Fruit fly (Drosophila melanogaster) whole organism, prepupa: Measurements from ENCODE around the gene IleRS.

Experiments
- Blimp-1 ChIP-seq: fragments of 200-800 bp; sonication (Bioruptor generic); optimal IDR thresholded peaks from 3 replicates; lab custom pipeline; 2017; ENCODE audit warnings: missing biosample characterization, missing genetic modification characterization, mild to moderate bottlenecking, moderate library complexity, missing genetic modification reagents
- CG10631 ChIP-seq: fragments of 200-800 bp; sonication (Bioruptor generic); optimal IDR thresholded peaks from 2 replicates; lab custom pipeline; 2016; ENCODE audit warnings: missing biosample characterization, missing genetic modification characterization
- CG10669 ChIP-seq: fragments of 200-800 bp; sonication (Bioruptor generic); optimal IDR thresholded peaks from 3 replicates; lab custom pipeline; 2018; ENCODE audit warnings: missing biosample characterization, mild to moderate bottlenecking, missing genetic modification characterization, moderate library complexity
- CG11294 ChIP-seq: fragments of 200-800 bp; sonication (Bioruptor generic); IDR thresholded peaks from 2 replicates; pipeline ENCODE4 v1.3.6; 2022; ENCODE audit warnings: missing biosample characterization, missing genetic modification characterization
- CG11762 ChIP-seq: fragments of 200-800 bp; sonication (Bioruptor generic); optimal IDR thresholded peaks from 3 replicates; lab custom pipeline; 2016; ENCODE audit warnings: missing biosample characterization, missing genetic modification characterization; ENCODE audit not compliant: insufficient read depth
- CG11902 ChIP-seq: fragments of 200-800 bp; sonication (Bioruptor generic); optimal IDR thresholded peaks from 3 replicates; lab custom pipeline; 2016; ENCODE audit warnings: missing biosample characterization, missing genetic modification characterization
- CG15336 ChIP-seq: fragments of 200-800 bp; sonication (Bioruptor generic); IDR thresholded peaks from 2 replicates; pipeline ENCODE4 v1.3.6; 2022; ENCODE audit warnings: missing biosample characterization, missing genetic modification characterization
- CG1621 ChIP-seq: fragments of 200-800 bp; sonication (Bioruptor generic); optimal IDR thresholded peaks from 3 replicates; lab custom pipeline; 2018; ENCODE audit warnings: missing biosample characterization, mild to moderate bottlenecking, missing genetic modification characterization
- CG3032 ChIP-seq: fragments of 200-800 bp; optimal IDR thresholded peaks from 2 replicates; lab custom pipeline; 2019; ENCODE audit warnings: missing biosample characterization, mild to moderate bottlenecking, missing genetic modification characterization, moderate library complexity
- CG31627 ChIP-seq: fragments of 200-800 bp; sonication (Bioruptor generic); optimal IDR thresholded peaks from 3 replicates; lab custom pipeline; 2016; ENCODE audit warnings: missing biosample characterization, missing genetic modification characterization
- CG32006 ChIP-seq: fragments of 200-800 bp; sonication (Bioruptor generic); optimal IDR thresholded peaks from 3 replicates; lab custom pipeline; 2017; ENCODE audit warnings: missing biosample characterization, mild to moderate bottlenecking, missing genetic modification characterization
- CG34406 ChIP-seq: fragments of 200-800 bp; sonication (Bioruptor generic); optimal IDR thresholded peaks from 3 replicates; lab custom pipeline; 2016; ENCODE audit warnings: missing biosample characterization, missing genetic modification characterization
- CG3919 ChIP-seq: fragments of 200-800 bp; sonication (Bioruptor generic); optimal IDR thresholded peaks from 3 replicates; lab custom pipeline; 2016; ENCODE audit warnings: missing biosample characterization, missing genetic modification characterization
- CG4318 ChIP-seq: fragments of 200-800 bp; sonication (Bioruptor generic); optimal IDR thresholded peaks from 3 replicates; lab custom pipeline; 2017; ENCODE audit warnings: missing biosample characterization, mild to moderate bottlenecking, missing genetic modification characterization
- CG6163 ChIP-seq: fragments of 200-800 bp; sonication (Bioruptor generic); IDR thresholded peaks from 3 replicates; pipeline ENCODE4 v1.3.6; 2022; ENCODE audit warnings: missing biosample characterization, missing genetic modification characterization
- CG6276 ChIP-seq: fragments of 200-800 bp; sonication (Bioruptor generic); optimal IDR thresholded peaks from 2 replicates; lab custom pipeline; 2017; ENCODE audit warnings: missing biosample characterization, mild to moderate bottlenecking, missing genetic modification characterization
- CG6792 ChIP-seq: fragments of 200-800 bp; sonication (Bioruptor generic); optimal IDR thresholded peaks from 3 replicates; lab custom pipeline; 2016; ENCODE audit warnings: missing biosample characterization, missing genetic modification characterization
- CG6808 ChIP-seq: fragments of 200-800 bp; sonication (Bioruptor generic); optimal IDR thresholded peaks from 3 replicates; lab custom pipeline; 2017; ENCODE audit warnings: missing biosample characterization, missing genetic modification characterization, mild to moderate bottlenecking, moderate library complexity, missing genetic modification reagents
- CG6854 ChIP-seq: fragments of 200-800 bp; sonication (Bioruptor generic); optimal IDR thresholded peaks from 2 replicates; lab custom pipeline; 2017; ENCODE audit warnings: missing biosample characterization, mild to moderate bottlenecking, missing genetic modification characterization
- CG8119 ChIP-seq: fragments of 200-800 bp; sonication (Bioruptor generic); IDR thresholded peaks from 3 replicates; pipeline ENCODE4 v1.3.6; 2022; ENCODE audit warnings: missing biosample characterization, missing genetic modification characterization
- CG8319 ChIP-seq: fragments of 200-800 bp; sonication (Bioruptor generic); optimal IDR thresholded peaks from 3 replicates; lab custom pipeline; 2016; ENCODE audit warnings: missing biosample characterization, missing genetic modification characterization
- CG8632 ChIP-seq: fragments of 200-800 bp; sonication (Bioruptor generic); optimal IDR thresholded peaks from 3 replicates; lab custom pipeline; 2016; ENCODE audit warnings: missing biosample characterization, missing genetic modification characterization
- CG9139 ChIP-seq: fragments of 200-800 bp; sonication (Bioruptor generic); optimal IDR thresholded peaks from 3 replicates; lab custom pipeline; 2017; ENCODE audit warnings: missing biosample characterization, mild to moderate bottlenecking, missing genetic modification characterization
- Eip75B ChIP-seq: fragments of 200-800 bp; sonication (Bioruptor generic); optimal IDR thresholded peaks from 3 replicates; lab custom pipeline; 2016; ENCODE audit warnings: missing biosample characterization, missing genetic modification characterization
- Eip78C ChIP-seq: fragments of 200-800 bp; sonication (Bioruptor generic); peaks from one replicate; lab custom pipeline; 2016; ENCODE audit warnings: missing biosample characterization, missing genetic modification characterization
- Eip93F ChIP-seq: fragments of 200-800 bp; sonication (Bioruptor generic); optimal IDR thresholded peaks from 2 replicates; lab custom pipeline; 2016; ENCODE audit warnings: missing biosample characterization, mild to moderate bottlenecking, missing genetic modification characterization
- Ets21C ChIP-seq: fragments of 200-800 bp; sonication (Bioruptor generic); optimal IDR thresholded peaks from 3 replicates; lab custom pipeline; 2016; ENCODE audit warnings: missing biosample characterization, missing genetic modification characterization
- Ets96B ChIP-seq: fragments of 200-800 bp; optimal IDR thresholded peaks from 2 replicates; lab custom pipeline; 2019; ENCODE audit warnings: missing biosample characterization, mild to moderate bottlenecking, missing genetic modification characterization, moderate library complexity
- Gug ChIP-seq: fragments of 200-800 bp; sonication (Bioruptor generic); IDR thresholded peaks from 2 replicates; pipeline ENCODE4 v1.3.6; 2022; ENCODE audit warnings: missing biosample characterization, missing genetic modification characterization
- Hr38 ChIP-seq: sonication (Bioruptor generic); optimal IDR thresholded peaks from 2 replicates; lab custom pipeline; 2016; ENCODE audit warnings: missing biosample characterization, missing genetic modification characterization
- Hr39 ChIP-seq: fragments of 200-800 bp; sonication (Bioruptor generic); optimal IDR thresholded peaks from 2 replicates; lab custom pipeline; 2016; ENCODE audit warnings: missing biosample characterization, missing genetic modification characterization
- Lpt ChIP-seq: fragments of 200-800 bp; sonication (Bioruptor generic); optimal IDR thresholded peaks from 3 replicates; lab custom pipeline; 2016; ENCODE audit warnings: missing biosample characterization, missing genetic modification characterization
- OdsH ChIP-seq: fragments of 200-800 bp; sonication (Bioruptor generic); optimal IDR thresholded peaks from 3 replicates; lab custom pipeline; 2016; ENCODE audit warnings: missing biosample characterization, missing genetic modification characterization
- Smox ChIP-seq: fragments of 200-800 bp; sonication (Bioruptor generic); optimal IDR thresholded peaks from 3 replicates; lab custom pipeline; 2016; ENCODE audit warnings: missing biosample characterization, missing genetic modification characterization
- Sox14 ChIP-seq: fragments of 200-800 bp; sonication (Bioruptor generic); optimal IDR thresholded peaks from 3 replicates; lab custom pipeline; 2016; ENCODE audit warnings: missing biosample characterization, missing genetic modification characterization
- Sox15 ChIP-seq: fragments of 200-800 bp; sonication (Bioruptor generic); optimal IDR thresholded peaks from 3 replicates; lab custom pipeline; 2016; ENCODE audit warnings: missing biosample characterization, missing genetic modification characterization
- acj6 ChIP-seq: fragments of 200-800 bp; sonication (Bioruptor generic); optimal IDR thresholded peaks from 3 replicates; lab custom pipeline; 2016; ENCODE audit warnings: missing biosample characterization, missing genetic modification characterization
- cyc ChIP-seq: fragments of 200-800 bp; sonication (Bioruptor generic); optimal IDR thresholded peaks from 3 replicates; lab custom pipeline; 2016; ENCODE audit warnings: missing biosample characterization, missing genetic modification characterization
- dac ChIP-seq: fragments of 200-800 bp; sonication (Bioruptor generic); optimal IDR thresholded peaks from 2 replicates; lab custom pipeline; 2017; ENCODE audit warnings: missing biosample characterization, mild to moderate bottlenecking, missing genetic modification characterization
- dsx ChIP-seq: fragments of 200-800 bp; optimal IDR thresholded peaks from 3 replicates; lab custom pipeline; 2019; ENCODE audit warnings: missing biosample characterization, mild to moderate bottlenecking, missing genetic modification characterization, moderate library complexity; ENCODE audit not compliant: poor library complexity, severe bottlenecking
- esn ChIP-seq: fragments of 200-800 bp; sonication (Bioruptor generic); optimal IDR thresholded peaks from 2 replicates; lab custom pipeline; 2016; ENCODE audit warnings: missing biosample characterization, mild to moderate bottlenecking, missing genetic modification characterization, moderate library complexity
- fd59A ChIP-seq: fragments of 200-800 bp; sonication (Bioruptor generic); optimal IDR thresholded peaks from 2 replicates; lab custom pipeline; 2017; ENCODE audit warnings: missing biosample characterization, mild to moderate bottlenecking, missing genetic modification characterization, missing genetic modification reagents
- fd85E ChIP-seq: fragments of 200-800 bp; sonication (Bioruptor generic); optimal IDR thresholded peaks from 3 replicates; lab custom pipeline; 2016; ENCODE audit warnings: missing biosample characterization, missing genetic modification characterization
- fkh ChIP-seq: fragments of 200-800 bp; sonication (Bioruptor generic); optimal IDR thresholded peaks from 3 replicates; lab custom pipeline; 2017; ENCODE audit warnings: missing biosample characterization, mild to moderate bottlenecking, missing genetic modification characterization, moderate library complexity
- lz ChIP-seq: fragments of 200-800 bp; sonication (Bioruptor generic); optimal IDR thresholded peaks from 3 replicates; lab custom pipeline; 2016; ENCODE audit warnings: missing biosample characterization, missing genetic modification characterization
- pdm3 ChIP-seq: fragments of 200-800 bp; sonication (Bioruptor generic); optimal IDR thresholded peaks from 3 replicates; lab custom pipeline; 2016; ENCODE audit warnings: missing biosample characterization, missing genetic modification characterization
- salr ChIP-seq, 2 experiments: fragments of 200-800 bp; sonication (Bioruptor generic); optimal IDR thresholded peaks; 3 replicates each; lab custom pipeline; 2016 to 2018; ENCODE audit warnings: missing biosample characterization in 2 of 2, missing genetic modification characterization in 2 of 2, mild to moderate bottlenecking in 1 of 2
- spab ChIP-seq: fragments of 200-800 bp; sonication (Bioruptor generic); optimal IDR thresholded peaks from 2 replicates; lab custom pipeline; 2017; ENCODE audit warnings: missing biosample characterization, mild to moderate bottlenecking, missing genetic modification characterization, missing genetic modification reagents
- svp ChIP-seq: fragments of 200-800 bp; sonication (Bioruptor generic); peaks from one replicate; lab custom pipeline; 2016; ENCODE audit warnings: missing biosample characterization, missing genetic modification characterization
- topi ChIP-seq: fragments of 200-800 bp; sonication (Bioruptor generic); optimal IDR thresholded peaks from 3 replicates; lab custom pipeline; 2016; ENCODE audit warnings: missing biosample characterization, missing genetic modification characterization
- vri ChIP-seq: fragments of 200-800 bp; sonication (Bioruptor generic); optimal IDR thresholded peaks from 3 replicates; lab custom pipeline; 2016; ENCODE audit warnings: missing biosample characterization, mild to moderate bottlenecking, missing genetic modification characterization

IleRS gene

DNA sequence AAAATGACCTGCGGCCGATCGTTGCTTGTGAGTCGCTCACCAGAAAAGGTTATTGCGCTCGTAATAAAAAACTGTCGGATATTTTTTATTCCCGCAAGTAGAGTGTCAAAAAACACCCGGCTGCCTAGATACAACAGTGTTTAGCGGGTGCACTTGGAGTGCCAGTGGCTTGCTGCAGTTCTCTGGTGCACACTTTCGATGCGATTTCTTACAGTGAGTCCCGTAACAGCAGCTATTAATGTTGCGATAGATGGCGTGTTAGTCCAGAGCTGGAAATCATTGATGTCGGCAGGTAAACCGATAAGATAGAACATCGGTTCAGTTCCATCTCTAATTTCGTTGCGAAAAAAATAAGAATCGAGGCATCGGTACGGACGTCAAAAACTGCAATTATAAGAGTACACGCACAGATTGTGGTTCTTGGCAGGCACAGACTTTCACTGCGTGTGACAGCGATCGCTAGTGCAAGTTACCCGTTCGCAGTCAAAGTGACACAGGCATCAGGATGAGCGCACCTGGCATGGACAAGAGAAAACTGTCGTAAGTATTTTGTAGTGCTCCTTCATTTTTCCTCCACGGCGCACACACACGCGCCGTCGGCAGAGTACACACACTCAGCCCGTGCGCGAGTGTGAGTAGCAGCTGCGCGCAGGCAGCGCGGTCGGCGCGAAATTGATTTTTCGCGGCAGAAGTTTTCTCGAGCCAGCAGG lies 21.1 kb upstream of the IleRS start, which contains the start of gene Csp:
Csp (plus strand) TSS at position 135 of the 710 bp plus-strand sequence.
- TF ChIP-seq lz (GFP tag; lab: Kevin White, UChicago) (peak; percentile 21), acj6 (no peak), CG9139 (GFP tag; lab: Kevin White, UChicago) (no peak), fkh (GFP tag; lab: Kevin White, UChicago) (no peak), CG11294 (GFP tag; lab: Robert Waterston, UW) (no peak), CG11762 (GFP tag; lab: Kevin White, UChicago) (no peak), esn (peak; percentile 39), salr (GFP tag; optimal IDR thresholded peaks at IDR 0.05; lab: Kevin White, UChicago) (no peak), Eip75B (GFP tag; lab: Kevin White, UChicago) (peak; percentile 42), dac (GFP tag; lab: Kevin White, UChicago) (no peak), CG8632 (GFP tag; lab: Kevin White, UChicago) (no peak), CG8319 (GFP tag; lab: Kevin White, UChicago) (no peak), Eip93F (GFP tag; lab: Kevin White, UChicago) (no peak), dsx (peak; percentile 61), Ets21C (GFP tag; lab: Kevin White, UChicago) (peak; percentile 27), Gug (peak; percentile 47; the same call in 1 of the 2 replicates), CG34406 (GFP tag; lab: Kevin White, UChicago) (peak; percentile 6), OdsH (peak; percentile 18), CG6163 (peak; percentile 47; the same call in 1 of the 3 replicates), Sox15 (GFP tag; lab: Kevin White, UChicago) (no peak), Ets96B (tag; lab: Kevin White, UChicago) (no peak), Smox (GFP tag; lab: Kevin White, UChicago) (peak; percentile 7), Hr39 (GFP tag; lab: Kevin White, UChicago) (peak; percentile 28), CG32006 (GFP tag; lab: Kevin White, UChicago) (peak; percentile 38), CG31627 (GFP tag; lab: Kevin White, UChicago) (peak; percentile 42), svp (GFP tag; lab: Kevin White, UChicago) (peak; percentile 67), spab (GFP tag; lab: Kevin White, UChicago) (no peak), CG15336 (no peak), CG8119 (GFP tag; lab: Robert Waterston, UW) (no peak), CG4318 (GFP tag; lab: Kevin White, UChicago) (no peak), CG6808 (GFP tag; lab: Kevin White, UChicago) (peak; percentile 68), fd85E (GFP tag; lab: Kevin White, UChicago) (no peak), Eip78C (GFP tag; lab: Kevin White, UChicago) (peak; percentile 78), vri (GFP tag; lab: Kevin White, UChicago) (no peak), Blimp-1 (GFP tag; lab: Kevin White, UChicago) (peak; percentile 18), Hr38 (GFP tag; lab: Kevin White, UChicago) (no peak), fd59A (GFP tag; lab: Kevin White, UChicago) (no peak), pdm3 (GFP tag; lab: Kevin White, UChicago) (peak; percentile 18), CG10631 (no peak), CG6276 (GFP tag; lab: Kevin White, UChicago) (no peak), CG3919 (GFP tag; lab: Kevin White, UChicago) (peak; percentile 52), CG10669 (GFP tag; lab: Kevin White, UChicago) (no peak), CG3032 (tag; lab: Kevin White, UChicago) (no peak), topi (peak; percentile 24), CG6792 (no peak), Lpt (GFP tag; lab: Kevin White, UChicago) (no peak), CG1621 (tag; lab: Kevin White, UChicago) (peak; percentile 26), CG11902 (no peak), cyc (GFP tag; lab: Kevin White, UChicago) (peak; percentile 21), Sox14 (GFP tag; lab: Kevin White, UChicago) (no peak), CG6854 (GFP tag; lab: Kevin White, UChicago) (peak; percentile 42)
